Worm (Caenorhabditis elegans) whole organism, young adult: ENCODE results near the gene K07C11.8.

Experiments
- B0035.1 ChIP-seq: sonication (generic microtip); optimal IDR thresholded peaks from 2 replicates; lab custom pipeline; 2016; ENCODE audit warnings: missing genetic modification characterization, mild to moderate bottlenecking, missing compliant biosample characterization, missing genotype, missing genetic modification reagents
- B0336.3 ChIP-seq: fragments of 200-800 bp; sonication (Bioruptor generic); IDR thresholded peaks from 2 replicates; pipeline ENCODE4 v1.3.6; 2022; ENCODE audit warnings: missing genetic modification characterization, missing compliant biosample characterization
- C17E4.6 ChIP-seq: fragments of 200-800 bp; sonication (Bioruptor generic); IDR thresholded peaks from 2 replicates; pipeline ENCODE4 v1.3.6; 2022; ENCODE audit warnings: missing genetic modification reagents, missing genetic modification characterization, missing compliant biosample characterization
- F23B12.7 ChIP-seq: sonication (generic microtip); optimal IDR thresholded peaks from 2 replicates; lab custom pipeline; 2017; ENCODE audit warnings: missing genetic modification characterization, mild to moderate bottlenecking, missing compliant biosample characterization, antibody characterized with exemption, moderate library complexity; ENCODE audit not compliant: insufficient read depth
- F37B4.10 ChIP-seq: fragments of 200-800 bp; sonication (Bioruptor generic); IDR thresholded peaks from 2 replicates; pipeline ENCODE4 v1.3.6; 2022; ENCODE audit warnings: missing genetic modification characterization, missing compliant biosample characterization
- athp-1 ChIP-seq: sonication (generic microtip); optimal IDR thresholded peaks from 2 replicates; lab custom pipeline; 2017; ENCODE audit warnings: mild to moderate bottlenecking, missing genetic modification characterization, missing compliant biosample characterization
- attf-5 ChIP-seq: fragments of 200-800 bp; sonication (Bioruptor generic); optimal IDR thresholded peaks from 2 replicates; lab custom pipeline; 2018; ENCODE audit warnings: mild to moderate bottlenecking, missing genetic modification characterization, missing compliant biosample characterization
- attf-6 ChIP-seq: fragments of 200-800 bp; sonication (Bioruptor generic); IDR thresholded peaks from 2 replicates; pipeline ENCODE4 v1.3.6; 2022; ENCODE audit warnings: missing genetic modification reagents, missing genetic modification characterization, missing compliant biosample characterization
- cebp-1 ChIP-seq, 2 experiments: fragments of 200-800 bp in 1 of 2; sonication (Bioruptor generic) in 1 of 2; sonication (generic microtip) in 1 of 2; IDR thresholded peaks in 1 of 2; optimal IDR thresholded peaks in 1 of 2; 2 replicates each; pipeline versions ENCODE4 v1.3.6 to Lab custom; 2017 to 2022; ENCODE audit warnings: missing compliant biosample characterization in 2 of 2, missing genetic modification characterization in 2 of 2, mild to moderate bottlenecking in 1 of 2, missing genetic modification reagents in 1 of 2, moderate library complexity in 1 of 2
- ceh-27 ChIP-seq: fragments of 200-800 bp; sonication (Bioruptor generic); optimal IDR thresholded peaks from 2 replicates; lab custom pipeline; 2018; ENCODE audit warnings: mild to moderate bottlenecking, missing genetic modification characterization, moderate library complexity, missing compliant biosample characterization
- ceh-58 ChIP-seq: fragments of 200-800 bp; sonication (Bioruptor generic); IDR thresholded peaks from 2 replicates; pipeline ENCODE4 v1.3.6; 2022; ENCODE audit warnings: missing genetic modification characterization, missing compliant biosample characterization
- egl-18 ChIP-seq: fragments of 200-800 bp; sonication (Bioruptor generic); IDR thresholded peaks from 2 replicates; pipeline ENCODE4 v1.3.6; 2022; ENCODE audit warnings: missing genetic modification reagents, missing genetic modification characterization, missing compliant biosample characterization
- gei-17 ChIP-seq: fragments of 200-800 bp; sonication (Bioruptor generic); optimal IDR thresholded peaks from 2 replicates; lab custom pipeline; 2018; ENCODE audit warnings: mild to moderate bottlenecking, missing genetic modification characterization, missing compliant biosample characterization
- hmg-20 ChIP-seq: fragments of 200-800 bp; sonication (Bioruptor generic); IDR thresholded peaks from 2 replicates; pipeline ENCODE4 v1.3.6; 2022; ENCODE audit warnings: missing genetic modification reagents, missing genetic modification characterization, missing compliant biosample characterization
- hrde-1 ChIP-seq: sonication (generic microtip); optimal IDR thresholded peaks from 2 replicates; lab custom pipeline; 2016; ENCODE audit warnings: missing genetic modification characterization, mild to moderate bottlenecking, missing compliant biosample characterization, moderate library complexity, missing genotype, missing genetic modification reagents, borderline replicate concordance
- lin-40 ChIP-seq: sonication (generic microtip); optimal IDR thresholded peaks from 2 replicates; lab custom pipeline; 2016; ENCODE audit warnings: missing genetic modification characterization, mild to moderate bottlenecking, missing compliant biosample characterization, missing genotype, missing genetic modification reagents
- lin-54 ChIP-seq: fragments of 200-800 bp; sonication (Bioruptor generic); optimal IDR thresholded peaks from 2 replicates; lab custom pipeline; 2018; ENCODE audit warnings: mild to moderate bottlenecking, missing genetic modification characterization, missing compliant biosample characterization
- madf-10 ChIP-seq: sonication (generic microtip); optimal IDR thresholded peaks from 2 replicates; lab custom pipeline; 2016; ENCODE audit warnings: mild to moderate bottlenecking, missing genetic modification characterization, missing compliant biosample characterization
- mes-4 ChIP-seq: sonication (generic microtip); optimal IDR thresholded peaks from 2 replicates; lab custom pipeline; 2016; ENCODE audit warnings: missing genotype, missing genetic modification characterization, missing compliant biosample characterization
- mxl-1 ChIP-seq: sonication (generic microtip); optimal IDR thresholded peaks from 2 replicates; lab custom pipeline; 2016; ENCODE audit warnings: missing genetic modification characterization, missing compliant biosample characterization
- nhr-120 ChIP-seq: fragments of 200-800 bp; sonication (Bioruptor generic); IDR thresholded peaks from 2 replicates; pipeline ENCODE4 v1.3.6; 2022; ENCODE audit warnings: missing genetic modification characterization, missing compliant biosample characterization
- rpc-1 ChIP-seq, 2 experiments: fragments of 150-350 bp in 1 of 2; sonication (generic microtip) in 1 of 2; optimal IDR thresholded peaks; 2 replicates each; lab custom pipeline; 2014 to 2018; ENCODE audit warnings: missing biosample characterization in 1 of 2, missing genetic modification characterization in 1 of 2, missing genetic modification reagents in 1 of 2, missing genotype in 1 of 2
- zfh-2 ChIP-seq: fragments of 200-800 bp; sonication (Bioruptor generic); conservative IDR thresholded peaks from 2 replicates; pipeline ENCODE4 v1.3.6; 2022; ENCODE audit warnings: missing genetic modification reagents, missing genetic modification characterization, missing compliant biosample characterization
- ztf-18 ChIP-seq: sonication (generic microtip); optimal IDR thresholded peaks from 2 replicates; lab custom pipeline; 2016; ENCODE audit warnings: missing genotype, mild to moderate bottlenecking, missing genetic modification characterization, missing compliant biosample characterization

K07C11.8 gene

DNA sequence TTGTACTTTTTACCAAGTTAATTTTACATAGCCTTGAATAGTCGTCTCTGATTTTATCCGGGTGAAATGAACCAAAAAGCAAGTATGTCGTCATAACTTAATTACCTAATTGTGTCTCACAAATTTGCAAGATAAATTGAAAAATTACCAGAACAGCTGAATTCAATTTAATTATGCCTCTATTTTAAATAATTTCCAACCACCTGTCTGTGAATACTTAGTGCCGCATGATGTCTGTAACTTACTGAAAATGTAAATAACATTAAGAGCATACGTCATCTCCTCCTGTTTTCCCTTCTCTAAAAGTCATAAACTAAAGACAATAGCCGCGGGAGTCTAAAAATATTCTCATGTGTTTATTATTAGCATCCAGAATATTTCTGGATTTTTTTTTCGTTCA lies 47.4 kb downstream of the K07C11.8 start:
- TF ChIP-seq nhr-120 (GFP tag; lab: Robert Waterston, UW): no peak
- TF ChIP-seq attf-5 (GFP tag; lab: Kevin White, UChicago): no peak
- no peak for TF ChIP-seq gei-17
- TF ChIP-seq B0336.3 (GFP tag; lab: Robert Waterston, UW): no peak

- TF ChIP-seq F23B12.7 (tag; lab: Kevin White, UChicago) (no peak), cebp-1 (GFP tag; IDR thresholded peaks at IDR 0.05; lab: Robert Waterston, UW) (no peak), cebp-1 (tag; optimal IDR thresholded peaks at IDR 0.05; lab: Kevin White, UChicago) (no peak), mxl-1 (no peak), ztf-18 (tag; lab: Kevin White, UChicago) (no peak), hmg-20 (GFP tag; lab: Robert Waterston, UW) (no peak), lin-54 (no peak), F37B4.10 (GFP tag; lab: Robert Waterston, UW) (no peak), ceh-27 (GFP tag; lab: Kevin White, UChicago) (no peak), zfh-2 (GFP tag; lab: Robert Waterston, UW) (no peak), hrde-1 (no peak), athp-1 (tag; lab: Kevin White, UChicago) (no peak), rpc-1 (optimal IDR thresholded peaks at IDR 0.05; lab: Kevin White, UChicago) (no peak), rpc-1 (tag; optimal IDR thresholded peaks at IDR 0.05; lab: Kevin White, UChicago) (no peak), B0035.1 (tag; lab: Kevin White, UChicago) (no peak), ceh-58 (GFP tag; lab: Robert Waterston, UW) (no peak), attf-6 (no peak), madf-10 (tag; lab: Kevin White, UChicago) (no peak)
These were observed 48.5 kb downstream of the K07C11.8 start for ce11 chrV:8169150-8169549.

DNA sequence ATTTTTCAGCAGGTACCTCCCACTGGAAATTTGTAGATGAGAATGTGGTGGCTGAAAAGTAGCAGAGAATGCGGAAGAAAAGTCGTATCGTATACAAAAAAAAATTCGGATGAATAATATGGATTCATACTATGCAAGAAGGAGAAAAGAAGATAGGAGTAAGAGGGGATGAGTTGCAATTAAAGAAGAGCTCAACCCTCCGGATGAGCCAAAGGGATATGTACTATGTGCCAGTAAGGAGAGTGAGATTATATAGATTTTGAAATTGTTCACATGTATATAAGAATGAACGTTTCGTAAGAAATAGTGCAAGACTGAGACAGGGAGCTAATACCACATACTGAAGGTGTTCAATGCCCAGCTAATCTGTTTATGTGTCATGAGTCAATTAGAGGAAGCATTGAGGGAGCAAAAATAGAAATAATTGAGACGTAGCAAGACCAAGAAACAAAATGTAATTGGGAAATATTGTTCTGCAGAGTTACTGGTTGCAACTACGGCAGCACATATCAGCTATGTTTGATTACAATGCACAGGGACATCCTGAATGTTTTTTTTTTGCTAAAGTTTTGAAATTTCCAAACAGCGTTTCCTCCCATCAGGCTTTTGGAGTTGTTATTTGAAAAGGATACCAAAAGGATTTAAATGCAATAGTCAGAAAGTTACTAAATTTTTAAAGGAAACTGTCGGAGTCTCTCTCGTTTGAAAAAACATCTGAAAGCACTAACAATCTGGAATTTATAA lies 49.3 kb downstream of the K07C11.8 start, which contains the start of gene F20D6.8:
Gene F20D6.8 (minus strand): TSS at position 51 of the 744 bp plus-strand sequence.
- TF ChIP-seq lin-40 (tag; lab: Kevin White, UChicago) (no peak), egl-18 (GFP tag; lab: Robert Waterston, UW) (no peak), mes-4 (tag; lab: Kevin White, UChicago) (no peak), C17E4.6 (GFP tag; lab: Robert Waterston, UW) (no peak)
